Worm (Caenorhabditis elegans) whole organism, L1 larva: ENCODE results near the gene F09E5.12.

Experiments used
- C04F5.9 ChIP-seq: sonication (generic microtip); optimal IDR thresholded peaks from 2 replicates; lab custom pipeline; 2016; ENCODE audit warnings: missing genetic modification characterization, missing compliant biosample characterization
- C16A3.4 ChIP-seq: fragments of 150-350 bp; optimal IDR thresholded peaks from 2 replicates; lab custom pipeline; 2014; ENCODE audit warnings: missing biosample characterization, missing genetic modification characterization
- F16B12.6 ChIP-seq: fragments of 150-350 bp; optimal IDR thresholded peaks from 2 replicates; lab custom pipeline; 2014; ENCODE audit warnings: missing biosample characterization, missing genetic modification characterization
- Y116A8C.19 ChIP-seq: sonication (generic microtip); optimal IDR thresholded peaks from 2 replicates; lab custom pipeline; 2016; ENCODE audit warnings: missing compliant biosample characterization, missing genetic modification characterization, borderline replicate concordance
- aha-1 ChIP-seq: fragments of 150-350 bp; optimal IDR thresholded peaks from 2 replicates; lab custom pipeline; 2014; ENCODE audit warnings: missing biosample characterization, missing genetic modification characterization
- alr-1 ChIP-seq: fragments of 200-800 bp; sonication (Bioruptor generic); optimal IDR thresholded peaks from 2 replicates; lab custom pipeline; 2018; ENCODE audit warnings: borderline replicate concordance, mild to moderate bottlenecking, missing genetic modification characterization, missing compliant biosample characterization
- aly-2 ChIP-seq: fragments of 150-350 bp; optimal IDR thresholded peaks from 2 replicates; lab custom pipeline; 2014; ENCODE audit warnings: missing biosample characterization, missing genetic modification characterization
- ama-1 ChIP-seq: fragments of 150-350 bp; optimal IDR thresholded peaks from 2 replicates; lab custom pipeline; 2014
- ceh-63 ChIP-seq: fragments of 200-800 bp; sonication (Bioruptor generic); optimal IDR thresholded peaks from 2 replicates; lab custom pipeline; 2018; ENCODE audit warnings: mild to moderate bottlenecking, missing genetic modification characterization, missing compliant biosample characterization
- ceh-8 ChIP-seq: fragments of 200-800 bp; sonication (Bioruptor generic); optimal IDR thresholded peaks from 2 replicates; lab custom pipeline; 2018; ENCODE audit warnings: mild to moderate bottlenecking, missing genetic modification characterization, moderate library complexity, missing compliant biosample characterization
- ceh-82 ChIP-seq, 3 experiments: fragments of 150-350 bp in 1 of 3; sonication (generic microtip) in 2 of 3; optimal IDR thresholded peaks; 2 replicates each; lab custom pipeline; 2014 to 2017; ENCODE audit warnings: missing biosample characterization in 3 of 3, missing genetic modification characterization in 3 of 3
- ceh-88 ChIP-seq: fragments of 200-800 bp; sonication (Bioruptor generic); IDR thresholded peaks from 2 replicates; pipeline ENCODE4 v1.3.6; 2022; ENCODE audit warnings: missing genetic modification characterization, missing compliant biosample characterization
- ceh-90 ChIP-seq: sonication (generic microtip); optimal IDR thresholded peaks from 2 replicates; lab custom pipeline; 2016; ENCODE audit warnings: missing genetic modification characterization, missing compliant biosample characterization
- ces-1 ChIP-seq: fragments of 150-350 bp; optimal IDR thresholded peaks from 2 replicates; lab custom pipeline; 2014; ENCODE audit warnings: missing biosample characterization, missing genetic modification reagents, missing genetic modification characterization
- dsc-1 ChIP-seq: sonication (generic microtip); optimal IDR thresholded peaks from 2 replicates; lab custom pipeline; 2016; ENCODE audit warnings: mild to moderate bottlenecking, missing genetic modification characterization, missing compliant biosample characterization
- efl-1 ChIP-seq, 4 experiments: fragments of 150-350 bp; optimal IDR thresholded peaks in 3 of 4; peaks in 1 of 4; 1 replicate in 1 of 4; 2 replicates in 3 of 4; lab custom pipeline; 2014; ENCODE audit warnings: missing biosample characterization in 2 of 4, missing genetic modification characterization in 2 of 4, missing genetic modification reagents in 2 of 4
- efl-3 ChIP-seq: fragments of 200-800 bp; sonication (Bioruptor generic); optimal IDR thresholded peaks from 2 replicates; lab custom pipeline; 2018; ENCODE audit warnings: mild to moderate bottlenecking, missing genetic modification characterization, missing compliant biosample characterization
- egl-13 ChIP-seq: sonication (generic microtip); optimal IDR thresholded peaks from 2 replicates; lab custom pipeline; 2016; ENCODE audit warnings: missing genotype, missing genetic modification reagents, missing genetic modification characterization, missing compliant biosample characterization
- elt-3 ChIP-seq, 6 experiments: fragments of 150-350 bp in 1 of 6; sonication (generic microtip); optimal IDR thresholded peaks; 2 replicates each; lab custom pipeline; 2017 to 2018; ENCODE audit warnings: missing biosample characterization in 6 of 6, missing genetic modification characterization in 6 of 6, inconsistent platforms in 1 of 6
- fos-1 ChIP-seq: fragments of 150-350 bp; optimal IDR thresholded peaks from 2 replicates; lab custom pipeline; 2014; ENCODE audit warnings: missing biosample characterization, missing genetic modification characterization
- grh-1 ChIP-seq: fragments of 200-800 bp; sonication (Bioruptor generic); IDR thresholded peaks from 2 replicates; pipeline ENCODE4 v1.3.6; 2022; ENCODE audit warnings: missing genetic modification reagents, missing genetic modification characterization, missing compliant biosample characterization
- hlh-17 ChIP-seq: fragments of 200-800 bp; sonication (Bioruptor generic); optimal IDR thresholded peaks from 2 replicates; lab custom pipeline; 2018; ENCODE audit warnings: missing genetic modification characterization, mild to moderate bottlenecking, missing compliant biosample characterization, moderate library complexity, borderline replicate concordance
- hlh-4 ChIP-seq: sonication (generic microtip); optimal IDR thresholded peaks from 2 replicates; lab custom pipeline; 2016; ENCODE audit warnings: mild to moderate bottlenecking, missing genetic modification characterization, missing compliant biosample characterization
- isw-1 ChIP-seq: fragments of 200-800 bp; sonication (Bioruptor generic); IDR thresholded peaks from 2 replicates; pipeline ENCODE4 v1.3.6; 2022; ENCODE audit warnings: missing genetic modification characterization, missing compliant biosample characterization
- lin-14 ChIP-seq: fragments of 200-800 bp; sonication (Bioruptor generic); optimal IDR thresholded peaks from 2 replicates; lab custom pipeline; 2018; ENCODE audit warnings: mild to moderate bottlenecking, missing genetic modification characterization, moderate library complexity, missing compliant biosample characterization
- lin-35 ChIP-seq, 2 experiments: fragments of 150-350 bp; optimal IDR thresholded peaks; 2 replicates each; lab custom pipeline; 2014; ENCODE audit warnings: missing biosample characterization in 2 of 2, missing genetic modification characterization in 2 of 2, missing genetic modification reagents in 2 of 2
- lir-3 ChIP-seq: sonication (generic microtip); optimal IDR thresholded peaks from 2 replicates; lab custom pipeline; 2016; ENCODE audit warnings: mild to moderate bottlenecking, missing genetic modification characterization, moderate library complexity, missing compliant biosample characterization; ENCODE audit not compliant: poor library complexity
- lsy-2 ChIP-seq, 2 experiments: fragments of 150-350 bp; optimal IDR thresholded peaks; 2 replicates each; lab custom pipeline; 2014; ENCODE audit warnings: missing biosample characterization in 2 of 2, missing genetic modification characterization in 2 of 2
- mdl-1 ChIP-seq, 2 experiments: fragments of 150-350 bp; optimal IDR thresholded peaks; 2 replicates each; lab custom pipeline; 2014 to 2017; ENCODE audit warnings: missing biosample characterization in 2 of 2, missing genetic modification characterization in 2 of 2, inconsistent platforms in 1 of 2
- mef-2 ChIP-seq: fragments of 150-350 bp; optimal IDR thresholded peaks from 2 replicates; lab custom pipeline; 2014; ENCODE audit warnings: missing biosample characterization, missing genetic modification characterization
- nhr-19 ChIP-seq: fragments of 200-800 bp; sonication (Bioruptor generic); conservative IDR thresholded peaks from 2 replicates; pipeline ENCODE4 v1.3.6; 2022; ENCODE audit warnings: missing genetic modification characterization, missing compliant biosample characterization
- nhr-237 ChIP-seq: fragments of 150-350 bp; optimal IDR thresholded peaks from 2 replicates; lab custom pipeline; 2014; ENCODE audit warnings: missing biosample characterization, missing genetic modification characterization
- nhr-71 ChIP-seq: sonication (generic microtip); optimal IDR thresholded peaks from 2 replicates; lab custom pipeline; 2016; ENCODE audit warnings: mild to moderate bottlenecking, missing genetic modification characterization, moderate library complexity, missing compliant biosample characterization
- nhr-76 ChIP-seq: sonication (generic microtip); optimal IDR thresholded peaks from 2 replicates; lab custom pipeline; 2017; ENCODE audit warnings: missing biosample characterization, missing genetic modification characterization
- nhr-90 ChIP-seq: sonication (generic microtip); optimal IDR thresholded peaks from 2 replicates; lab custom pipeline; 2016; ENCODE audit warnings: mild to moderate bottlenecking, missing genetic modification characterization, missing compliant biosample characterization; ENCODE audit not compliant: poor library complexity
- pag-3 ChIP-seq: sonication (generic microtip); optimal IDR thresholded peaks from 2 replicates; lab custom pipeline; 2017; ENCODE audit warnings: missing genetic modification characterization, mild to moderate bottlenecking, missing compliant biosample characterization, antibody characterized with exemption, borderline replicate concordance; ENCODE audit not compliant: insufficient read depth
- rnt-1 ChIP-seq: sonication (generic microtip); optimal IDR thresholded peaks from 2 replicates; lab custom pipeline; 2016; ENCODE audit warnings: mild to moderate bottlenecking, missing genetic modification characterization, moderate library complexity, missing compliant biosample characterization
- snpc-4 ChIP-seq: fragments of 150-350 bp; optimal IDR thresholded peaks from 2 replicates; lab custom pipeline; 2014; ENCODE audit warnings: missing biosample characterization, missing genetic modification characterization
- sptf-1 ChIP-seq: fragments of 150-350 bp; optimal IDR thresholded peaks from 2 replicates; lab custom pipeline; 2014; ENCODE audit warnings: missing biosample characterization, missing genetic modification characterization
- swsn-7 ChIP-seq: sonication (generic microtip); optimal IDR thresholded peaks from 2 replicates; lab custom pipeline; 2016; ENCODE audit warnings: missing genetic modification characterization, missing compliant biosample characterization
- tlp-1 ChIP-seq: fragments of 150-350 bp; optimal IDR thresholded peaks from 2 replicates; lab custom pipeline; 2014; ENCODE audit warnings: missing biosample characterization, missing genetic modification characterization
- unc-130 ChIP-seq: fragments of 150-350 bp; optimal IDR thresholded peaks from 2 replicates; lab custom pipeline; 2017; ENCODE audit warnings: missing biosample characterization, missing genetic modification characterization, inconsistent platforms
- unc-62 ChIP-seq: fragments of 150-350 bp; optimal IDR thresholded peaks from 2 replicates; lab custom pipeline; 2014; ENCODE audit warnings: missing biosample characterization, missing genetic modification reagents, missing genetic modification characterization
- unc-86 ChIP-seq: sonication (generic microtip); optimal IDR thresholded peaks from 2 replicates; lab custom pipeline; 2016; ENCODE audit warnings: missing genetic modification characterization, missing compliant biosample characterization
- unc-98 ChIP-seq: fragments of 200-800 bp; sonication (Bioruptor generic); IDR thresholded peaks from 2 replicates; pipeline ENCODE4 v1.3.6; 2022; ENCODE audit warnings: missing genetic modification characterization, missing compliant biosample characterization
- xbp-1 ChIP-seq: sonication (generic microtip); optimal IDR thresholded peaks from 2 replicates; lab custom pipeline; 2016; ENCODE audit warnings: missing genetic modification characterization, missing compliant biosample characterization
- zag-1 ChIP-seq: fragments of 150-350 bp; optimal IDR thresholded peaks from 2 replicates; lab custom pipeline; 2014; ENCODE audit warnings: missing biosample characterization, missing genetic modification characterization
- zip-4 ChIP-seq: fragments of 200-800 bp; sonication (Bioruptor generic); optimal IDR thresholded peaks from 2 replicates; lab custom pipeline; 2018; ENCODE audit warnings: mild to moderate bottlenecking, missing genetic modification characterization, moderate library complexity, missing compliant biosample characterization
- ztf-11 ChIP-seq, 2 experiments: sonication (generic microtip); optimal IDR thresholded peaks; 2 replicates each; lab custom pipeline; 2016 to 2017; ENCODE audit warnings: missing genetic modification characterization in 2 of 2, missing biosample characterization in 1 of 2, missing compliant biosample characterization in 1 of 2
- ztf-4 ChIP-seq: fragments of 150-350 bp; optimal IDR thresholded peaks from 2 replicates; lab custom pipeline; 2014; ENCODE audit warnings: missing biosample characterization, missing genetic modification characterization

Gene F09E5.12

ce11 chrII:5358137-5358745 lies 12.3 kb downstream of the F09E5.12 start, which contains the start of the genes F09E5.11 and bmy-1 (continued):
- TF ChIP-seq isw-1 (GFP tag; lab: Robert Waterston, UW), result peak; percentile 87
- TF ChIP-seq nhr-76 (tag; lab: Kevin White, UChicago), result no peak
- peak; percentile 87 for TF ChIP-seq egl-13 (tag; lab: Kevin White, UChicago)
- TF ChIP-seq unc-62 (GFP tag; lab: Kevin White, UChicago), result no peak
- peak; percentile 85 for TF ChIP-seq dsc-1 (tag; lab: Kevin White, UChicago)
- no peak for TF ChIP-seq alr-1 (tag; lab: Kevin White, UChicago)
- TF ChIP-seq elt-3 (tag; optimal IDR thresholded peaks at IDR 0.05; lab: Kevin White, UChicago), result peak in 2 of 6 experiments; percentile 16 to 29
- peak; percentile 85 for TF ChIP-seq unc-86
- TF ChIP-seq F16B12.6 (tag; lab: Kevin White, UChicago), result peak; percentile 50
- TF ChIP-seq efl-3 (GFP tag; lab: Kevin White, UChicago), result no peak
- TF ChIP-seq lin-14 (GFP tag; lab: Kevin White, UChicago), result peak; percentile 91
- peak; percentile 81 for TF ChIP-seq efl-1 (optimal IDR thresholded peaks at IDR 0.05; lab: Kevin White, UChicago)
- peak; percentile 73 to 98 for TF ChIP-seq efl-1 (GFP tag; optimal IDR thresholded peaks at IDR 0.05 in 1 of 2; lab: Kevin White, UChicago)
- TF ChIP-seq sptf-1 (tag; lab: Kevin White, UChicago), result no peak
- TF ChIP-seq nhr-237, result no peak
- TF ChIP-seq aha-1 (tag; lab: Kevin White, UChicago), result no peak
- no peak for TF ChIP-seq zag-1 (tag; lab: Kevin White, UChicago)
- TF ChIP-seq lir-3 (tag; lab: Kevin White, UChicago), result peak; percentile 95
- peak in 1 of 2 experiments; percentile 92 for TF ChIP-seq ztf-11 (tag; optimal IDR thresholded peaks at IDR 0.05; lab: Kevin White, UChicago)
- TF ChIP-seq ceh-88 (GFP tag; lab: Robert Waterston, UW), result peak; percentile 63; the same call in 1 of the 2 replicates
- TF ChIP-seq nhr-90 (tag; lab: Kevin White, UChicago), result peak; percentile 82
- peak; percentile 94 for TF ChIP-seq nhr-71 (tag; lab: Kevin White, UChicago)
- TF ChIP-seq grh-1, result peak; percentile 66
- no peak for TF ChIP-seq ama-1 (lab: Kevin White, UChicago)
- TF ChIP-seq ztf-4 (tag; lab: Kevin White, UChicago), result no peak
- peak; percentile 46 for TF ChIP-seq zip-4 (GFP tag; lab: Kevin White, UChicago)
- TF ChIP-seq rnt-1 (tag; lab: Kevin White, UChicago), result peak; percentile 99
- no peak for TF ChIP-seq hlh-17
- TF ChIP-seq unc-130 (tag; lab: Kevin White, UChicago), result peak; percentile 64
- no peak for TF ChIP-seq hlh-4 (tag; lab: Kevin White, UChicago)
- peak; percentile 74 to 79 for TF ChIP-seq lin-35 (GFP tag; optimal IDR thresholded peaks at IDR 0.05; lab: Kevin White, UChicago)
- TF ChIP-seq ceh-82 (tag; optimal IDR thresholded peaks at IDR 0.05; lab: Kevin White, UChicago), result peak; percentile 81 to 84 (median 82)
- TF ChIP-seq unc-98, result peak; percentile 69; the same call in 1 of the 2 replicates
- TF ChIP-seq Y116A8C.19, result peak; percentile 29
- TF ChIP-seq ceh-8 (GFP tag; lab: Kevin White, UChicago), result peak; percentile 67
- TF ChIP-seq swsn-7, result peak; percentile 86
- TF ChIP-seq ceh-90 (tag; lab: Kevin White, UChicago), result peak; percentile 85
- no peak for TF ChIP-seq aly-2 (tag; lab: Kevin White, UChicago)
- peak in 1 of 2 experiments; percentile 26 for TF ChIP-seq mdl-1 (tag; optimal IDR thresholded peaks at IDR 0.05; lab: Kevin White, UChicago)
- no peak for TF ChIP-seq pag-3 (tag; lab: Kevin White, UChicago)
- TF ChIP-seq snpc-4 (tag; lab: Kevin White, UChicago), result peak; percentile 60
- TF ChIP-seq ces-1 (GFP tag; lab: Kevin White, UChicago), result no peak
- peak; percentile 60 for TF ChIP-seq C04F5.9 (tag; lab: Kevin White, UChicago)
- TF ChIP-seq lsy-2 (tag; optimal IDR thresholded peaks at IDR 0.05; lab: Kevin White, UChicago), result peak; percentile 80 to 81
- TF ChIP-seq nhr-19 (GFP tag; lab: Robert Waterston, UW), result peak; percentile 85
- TF ChIP-seq ceh-63 (GFP tag; lab: Kevin White, UChicago), result no peak
- TF ChIP-seq tlp-1 (tag; lab: Kevin White, UChicago), result no peak
- TF ChIP-seq C16A3.4, result peak; percentile 89
- peak; percentile 85 for TF ChIP-seq xbp-1 (tag; lab: Kevin White, UChicago)
- no peak for TF ChIP-seq mef-2 (tag; lab: Kevin White, UChicago)
- peak; percentile 45 for TF ChIP-seq fos-1 (tag; lab: Kevin White, UChicago)
